Worm (Caenorhabditis elegans) whole organism, late embryonic: Measurements from ENCODE around the gene nhr-205.

ENCODE experiments used
- C08G9.2 ChIP-seq: sonication (generic microtip); optimal IDR thresholded peaks from 2 replicates; lab custom pipeline; 2016; ENCODE audit warnings: mild to moderate bottlenecking, missing genetic modification characterization, moderate library complexity, missing compliant biosample characterization
- C38D4.7 ChIP-seq: fragments of 200-800 bp; sonication (Bioruptor generic); optimal IDR thresholded peaks from 2 replicates; lab custom pipeline; 2018; ENCODE audit warnings: mild to moderate bottlenecking, missing genetic modification characterization, moderate library complexity, missing compliant biosample characterization
- Y22D7AL.16 ChIP-seq: sonication (generic microtip); optimal IDR thresholded peaks from 2 replicates; lab custom pipeline; 2016; ENCODE audit warnings: missing genetic modification characterization, missing compliant biosample characterization
- ama-1 ChIP-seq: fragments of 150-350 bp; optimal IDR thresholded peaks from 2 replicates; lab custom pipeline; 2014
- ceh-14 ChIP-seq: sonication (generic microtip); optimal IDR thresholded peaks from 2 replicates; lab custom pipeline; 2016; ENCODE audit warnings: missing genotype, missing genetic modification characterization, missing compliant biosample characterization
- ceh-2 ChIP-seq: sonication (generic microtip); optimal IDR thresholded peaks from 2 replicates; lab custom pipeline; 2016; ENCODE audit warnings: missing genotype, missing genetic modification characterization, missing compliant biosample characterization
- ceh-24 ChIP-seq: sonication (generic microtip); optimal IDR thresholded peaks from 2 replicates; lab custom pipeline; 2016; ENCODE audit warnings: mild to moderate bottlenecking, missing genetic modification characterization, missing compliant biosample characterization
- ceh-30 ChIP-seq: fragments of 150-350 bp; optimal IDR thresholded peaks from 2 replicates; lab custom pipeline; 2014; ENCODE audit warnings: missing biosample characterization, missing genetic modification characterization
- ceh-34 ChIP-seq: sonication (generic microtip); optimal IDR thresholded peaks from 2 replicates; lab custom pipeline; 2016; ENCODE audit warnings: mild to moderate bottlenecking, missing genetic modification characterization, missing compliant biosample characterization
- ceh-48 ChIP-seq: sonication (generic microtip); optimal IDR thresholded peaks from 2 replicates; lab custom pipeline; 2016; ENCODE audit warnings: missing genetic modification characterization, inconsistent platforms, missing compliant biosample characterization
- ceh-6 ChIP-seq: fragments of 200-800 bp; sonication (Bioruptor generic); optimal IDR thresholded peaks from 2 replicates; lab custom pipeline; 2018; ENCODE audit warnings: mild to moderate bottlenecking, missing genetic modification characterization, missing compliant biosample characterization
- dmd-4 ChIP-seq: sonication (generic microtip); optimal IDR thresholded peaks from 2 replicates; lab custom pipeline; 2016; ENCODE audit warnings: borderline replicate concordance, missing genetic modification characterization, missing compliant biosample characterization
- dve-1 ChIP-seq: sonication (generic microtip); optimal IDR thresholded peaks from 2 replicates; lab custom pipeline; 2017; ENCODE audit warnings: antibody characterized with exemption, mild to moderate bottlenecking, missing genetic modification characterization, missing compliant biosample characterization
- ets-4 ChIP-seq: sonication (generic microtip); optimal IDR thresholded peaks from 2 replicates; lab custom pipeline; 2016; ENCODE audit warnings: missing genetic modification characterization, missing compliant biosample characterization
- fax-1 ChIP-seq: sonication (generic microtip); optimal IDR thresholded peaks from 2 replicates; lab custom pipeline; 2016; ENCODE audit warnings: missing genotype, missing genetic modification characterization, missing compliant biosample characterization
- hlh-15 ChIP-seq: sonication (generic microtip); optimal IDR thresholded peaks from 2 replicates; lab custom pipeline; 2016; ENCODE audit warnings: missing genetic modification characterization, missing compliant biosample characterization
- hlh-6 ChIP-seq: sonication (generic microtip); optimal IDR thresholded peaks from 2 replicates; lab custom pipeline; 2016; ENCODE audit warnings: missing genotype, missing genetic modification characterization, missing compliant biosample characterization
- hlh-8 ChIP-seq: sonication (generic microtip); optimal IDR thresholded peaks from 2 replicates; lab custom pipeline; 2016; ENCODE audit warnings: missing genotype, missing genetic modification characterization, missing compliant biosample characterization
- madf-2 ChIP-seq: sonication (generic microtip); optimal IDR thresholded peaks from 2 replicates; lab custom pipeline; 2017; ENCODE audit warnings: missing genetic modification characterization, missing compliant biosample characterization
- nfya-1 ChIP-seq: sonication (generic microtip); optimal IDR thresholded peaks from 2 replicates; lab custom pipeline; 2017; ENCODE audit warnings: missing genetic modification characterization, mild to moderate bottlenecking, missing compliant biosample characterization, antibody characterized with exemption, moderate library complexity
- nhr-232 ChIP-seq: sonication (generic microtip); optimal IDR thresholded peaks from 2 replicates; lab custom pipeline; 2016; ENCODE audit warnings: missing genetic modification characterization, missing compliant biosample characterization
- npax-4 ChIP-seq: sonication (generic microtip); optimal IDR thresholded peaks from 2 replicates; lab custom pipeline; 2016; ENCODE audit warnings: missing genetic modification characterization, missing compliant biosample characterization
- odd-2 ChIP-seq: sonication (generic microtip); optimal IDR thresholded peaks from 2 replicates; lab custom pipeline; 2017; ENCODE audit warnings: antibody characterized with exemption, mild to moderate bottlenecking, missing genetic modification characterization, missing compliant biosample characterization
- pag-3 ChIP-seq: sonication (generic microtip); optimal IDR thresholded peaks from 2 replicates; lab custom pipeline; 2016; ENCODE audit warnings: missing compliant biosample characterization, missing genetic modification characterization, borderline replicate concordance
- pat-9 ChIP-seq: fragments of 200-800 bp; sonication (Bioruptor generic); optimal IDR thresholded peaks from 2 replicates; lab custom pipeline; 2018; ENCODE audit warnings: mild to moderate bottlenecking, missing genetic modification characterization, moderate library complexity, missing compliant biosample characterization
- pha-2 ChIP-seq: sonication (generic microtip); optimal IDR thresholded peaks from 2 replicates; lab custom pipeline; 2017; ENCODE audit warnings: mild to moderate bottlenecking, missing genetic modification characterization, missing compliant biosample characterization
- pha-4 ChIP-seq: fragments of 150-350 bp; optimal IDR thresholded peaks from 2 replicates; lab custom pipeline; 2018; ENCODE audit warnings: missing biosample characterization, missing genetic modification reagents, missing genetic modification characterization
- pqm-1 ChIP-seq: sonication (generic microtip); optimal IDR thresholded peaks from 2 replicates; lab custom pipeline; 2016; ENCODE audit warnings: missing genetic modification characterization, missing compliant biosample characterization
- rnt-1 ChIP-seq: sonication (generic microtip); optimal IDR thresholded peaks from 2 replicates; lab custom pipeline; 2016; ENCODE audit warnings: missing genetic modification characterization, missing compliant biosample characterization
- sdc-2 ChIP-seq: sonication (generic microtip); optimal IDR thresholded peaks from 2 replicates; lab custom pipeline; 2016; ENCODE audit warnings: missing genotype, missing genetic modification characterization, missing compliant biosample characterization
- sox-2 ChIP-seq: fragments of 200-800 bp; sonication (Bioruptor generic); IDR thresholded peaks from 2 replicates; pipeline ENCODE4 v1.3.6; 2022; ENCODE audit warnings: missing genetic modification reagents, missing genetic modification characterization, missing compliant biosample characterization
- syd-9 ChIP-seq: sonication (generic microtip); optimal IDR thresholded peaks from 2 replicates; lab custom pipeline; 2016; ENCODE audit warnings: mild to moderate bottlenecking, missing genetic modification characterization, moderate library complexity, missing compliant biosample characterization
- ttx-3 ChIP-seq: sonication (generic microtip); optimal IDR thresholded peaks from 2 replicates; lab custom pipeline; 2016; ENCODE audit warnings: missing genetic modification reagents, missing genetic modification characterization, missing compliant biosample characterization
- unc-3 ChIP-seq, 2 experiments: fragments of 200-800 bp in 1 of 2; sonication (Bioruptor generic) in 1 of 2; sonication (generic microtip) in 1 of 2; conservative IDR thresholded peaks in 1 of 2; optimal IDR thresholded peaks in 1 of 2; 2 replicates each; pipeline versions ENCODE4 v1.3.6 to Lab custom; 2016 to 2022; ENCODE audit warnings: missing compliant biosample characterization in 2 of 2, missing genetic modification characterization in 2 of 2, missing genetic modification reagents in 1 of 2
- unc-42 ChIP-seq: sonication (generic microtip); optimal IDR thresholded peaks from 2 replicates; lab custom pipeline; 2016; ENCODE audit warnings: missing genotype, missing genetic modification characterization, missing compliant biosample characterization
- unc-55 ChIP-seq: sonication (generic microtip); optimal IDR thresholded peaks from 2 replicates; lab custom pipeline; 2017; ENCODE audit warnings: missing biosample characterization, missing genetic modification reagents, missing genetic modification characterization
- unc-86 ChIP-seq: sonication (generic microtip); optimal IDR thresholded peaks from 2 replicates; lab custom pipeline; 2016; ENCODE audit warnings: missing genetic modification characterization, missing compliant biosample characterization
- ztf-16 ChIP-seq: sonication (generic microtip); optimal IDR thresholded peaks from 2 replicates; lab custom pipeline; 2017; ENCODE audit warnings: missing genetic modification characterization, missing compliant biosample characterization

nhr-205 gene

ce11 chrV:10122670-10123069 is 41.1 kb upstream of the nhr-205 start, which contains the start of gene srxa-19:
Gene srxa-19, minus strand, starts transcription at chrV:10122770.
- TF ChIP-seq ceh-2 (tag; lab: Kevin White, UChicago) (no peak), ceh-14 (tag; lab: Kevin White, UChicago) (no peak)

ce11 chrV:10120898-10121297 is 39.3 kb upstream of the nhr-205 start, which contains the start of gene srxa-18:
Gene srxa-18, minus strand, starts transcription at chrV:10120997.
- no peak for TF ChIP-seq dmd-4 (tag; lab: Kevin White, UChicago)

- TF ChIP-seq Y22D7AL.16 (tag; lab: Kevin White, UChicago) (no peak), pha-4 (tag; lab: Kevin White, UChicago) (no peak), hlh-15 (no peak), pat-9 (tag; lab: Kevin White, UChicago) (no peak), pha-2 (tag; lab: Kevin White, UChicago) (no peak), hlh-8 (tag; lab: Kevin White, UChicago) (no peak), nfya-1 (tag; lab: Kevin White, UChicago) (no peak), pqm-1 (no peak), hlh-6 (tag; lab: Kevin White, UChicago) (no peak), unc-42 (tag; lab: Kevin White, UChicago) (no peak), ama-1 (lab: Kevin White, UChicago) (no peak), ttx-3 (tag; lab: Kevin White, UChicago) (no peak), ceh-34 (tag; lab: Kevin White, UChicago) (no peak)
Observed at ce11 chrV:10117465-10117864, 35.9 kb upstream of the nhr-205 start, which contains the start of gene C08B6.5. Gene C08B6.5, plus strand, starts transcription at chrV:10117765.

- TF ChIP-seq ceh-30 (tag; lab: Kevin White, UChicago) (no peak), sdc-2 (tag; lab: Kevin White, UChicago) (no peak), unc-86 (tag; lab: Kevin White, UChicago) (no peak), hlh-8 (tag; lab: Kevin White, UChicago) (no peak), npax-4 (no peak), syd-9 (tag; lab: Kevin White, UChicago) (no peak), pat-9 (tag; lab: Kevin White, UChicago) (no peak), rnt-1 (tag; lab: Kevin White, UChicago) (no peak), nhr-232 (no peak), ztf-16 (tag; lab: Kevin White, UChicago) (no peak), odd-2 (tag; lab: Kevin White, UChicago) (no peak), unc-3 (GFP tag; conservative IDR thresholded peaks at IDR 0.05; lab: Robert Waterston, UW) (no peak), unc-3 (tag; optimal IDR thresholded peaks at IDR 0.05; lab: Kevin White, UChicago) (no peak), dve-1 (tag; lab: Kevin White, UChicago) (no peak), ceh-6 (GFP tag; lab: Kevin White, UChicago) (no peak), unc-55 (GFP tag; lab: Kevin White, UChicago) (no peak), C38D4.7 (no peak), ttx-3 (tag; lab: Kevin White, UChicago) (no peak), ceh-2 (tag; lab: Kevin White, UChicago) (no peak)
Observed at ce11 chrV:10114329-10114728, 32.8 kb upstream of the nhr-205 start, which contains the start of gene cht-5. Gene cht-5, plus strand, starts transcription at chrV:10114629.

- TF ChIP-seq ceh-48 (tag; lab: Kevin White, UChicago): no peak
- TF ChIP-seq sox-2 (GFP tag; lab: Robert Waterston, UW): no peak
- no peak for TF ChIP-seq Y22D7AL.16 (tag; lab: Kevin White, UChicago)
- no peak for TF ChIP-seq madf-2
- TF ChIP-seq fax-1 (tag; lab: Kevin White, UChicago): no peak
- no peak for TF ChIP-seq C08G9.2 (tag; lab: Kevin White, UChicago)
- TF ChIP-seq ceh-24 (tag; lab: Kevin White, UChicago): no peak
- TF ChIP-seq pag-3 (tag; lab: Kevin White, UChicago): no peak
- TF ChIP-seq npax-4: no peak
- no peak for TF ChIP-seq ets-4 (tag; lab: Kevin White, UChicago)
Observed at ce11 chrV:10112187-10112586, 30.6 kb upstream of the nhr-205 start, which contains the start of gene C08B6.3. Gene C08B6.3, minus strand, starts transcription at chrV:10112287.
